Fruit fly (Drosophila melanogaster) whole organism, embryonic: Measurements from ENCODE around the gene dor.

Source experiments
- Awh ChIP-seq: fragments of 200-800 bp; sonication (Bioruptor generic); IDR thresholded peaks from 2 replicates; pipeline ENCODE4, ENCODE4 v1.3.6; 2022; ENCODE audit warnings: missing biosample characterization, missing genetic modification characterization
- Blimp-1 ChIP-seq: fragments of 200-800 bp; sonication (Bioruptor generic); optimal IDR thresholded peaks from 3 replicates; lab custom pipeline; 2018; ENCODE audit warnings: missing biosample characterization, missing genetic modification characterization, mild to moderate bottlenecking, moderate library complexity, missing genetic modification reagents
- CG10209 ChIP-seq: fragments of 200-800 bp; sonication (Bioruptor generic); optimal IDR thresholded peaks from 3 replicates; lab custom pipeline; 2017; ENCODE audit warnings: missing biosample characterization, mild to moderate bottlenecking, missing genetic modification characterization, missing genetic modification reagents
- CG10431 ChIP-seq: fragments of 200-800 bp; sonication (Bioruptor generic); optimal IDR thresholded peaks from 3 replicates; lab custom pipeline; 2018; ENCODE audit warnings: missing biosample characterization, mild to moderate bottlenecking, missing genetic modification characterization
- CG12659 ChIP-seq: fragments of 200-800 bp; sonication (Bioruptor generic); optimal IDR thresholded peaks from 3 replicates; lab custom pipeline; 2017; ENCODE audit warnings: mild to moderate bottlenecking, missing biosample characterization, missing genetic modification reagents, missing genetic modification characterization
- CG12942 ChIP-seq: fragments of 200-800 bp; sonication (Bioruptor generic); optimal IDR thresholded peaks from 3 replicates; lab custom pipeline; 2016; ENCODE audit warnings: missing biosample characterization, missing genetic modification characterization
- CG13287 ChIP-seq: fragments of 200-800 bp; sonication (Bioruptor generic); IDR thresholded peaks from 2 replicates; pipeline ENCODE4 v1.3.6; 2022; ENCODE audit warnings: missing biosample characterization, missing genetic modification characterization; ENCODE audit not compliant: partially characterized antibody
- CG13296 ChIP-seq: fragments of 200-800 bp; sonication (Bioruptor generic); optimal IDR thresholded peaks from 3 replicates; lab custom pipeline; 2018; ENCODE audit warnings: missing biosample characterization, mild to moderate bottlenecking, missing genetic modification characterization
- CG14667 ChIP-seq: fragments of 200-800 bp; sonication (Bioruptor generic); IDR thresholded peaks from 2 replicates; pipeline ENCODE4 v1.3.6; 2022; ENCODE audit warnings: missing biosample characterization, missing genetic modification characterization
- CG15514 ChIP-seq: fragments of 200-800 bp; sonication (Bioruptor generic); optimal IDR thresholded peaks from 3 replicates; lab custom pipeline; 2017; ENCODE audit warnings: missing biosample characterization, missing genetic modification characterization, mild to moderate bottlenecking, moderate library complexity, missing genetic modification reagents
- CG15696 ChIP-seq: fragments of 200-800 bp; sonication (Bioruptor generic); optimal IDR thresholded peaks from 2 replicates; lab custom pipeline; 2019; ENCODE audit warnings: missing biosample characterization, mild to moderate bottlenecking, missing genetic modification characterization, moderate library complexity
- CG16813 ChIP-seq: fragments of 200-800 bp; sonication (Bioruptor generic); IDR thresholded peaks from 3 replicates; pipeline ENCODE4 v1.3.6; 2022; ENCODE audit warnings: missing biosample characterization, missing genetic modification characterization; ENCODE audit not compliant: partially characterized antibody
- CG2116 ChIP-seq: fragments of 200-800 bp; sonication (Bioruptor generic); optimal IDR thresholded peaks from 3 replicates; lab custom pipeline; 2018; ENCODE audit warnings: missing biosample characterization, mild to moderate bottlenecking, missing genetic modification characterization
- CG2129 ChIP-seq: fragments of 200-800 bp; sonication (Bioruptor generic); IDR thresholded peaks from 2 replicates; pipeline ENCODE4 v1.3.6; 2022; ENCODE audit warnings: missing biosample characterization, missing genetic modification characterization; ENCODE audit not compliant: partially characterized antibody
- CG32767 ChIP-seq: fragments of 200-800 bp; sonication (Bioruptor generic); IDR thresholded peaks from 2 replicates; pipeline ENCODE4 v1.3.6; 2022; ENCODE audit warnings: missing biosample characterization, missing genetic modification characterization
- CG4328 ChIP-seq: fragments of 200-800 bp; sonication (Bioruptor generic); optimal IDR thresholded peaks from 3 replicates; lab custom pipeline; 2017; ENCODE audit warnings: missing biosample characterization, missing genetic modification reagents, missing genetic modification characterization
- CG4424 ChIP-seq: fragments of 200-800 bp; sonication (Bioruptor generic); optimal IDR thresholded peaks from 3 replicates; lab custom pipeline; 2016; ENCODE audit warnings: missing biosample characterization, missing genetic modification characterization
- CG4707 ChIP-seq: fragments of 200-800 bp; sonication (Bioruptor generic); optimal IDR thresholded peaks from 2 replicates; lab custom pipeline; 2018; ENCODE audit warnings: missing biosample characterization, mild to moderate bottlenecking, missing genetic modification characterization, moderate library complexity
- CG5180 ChIP-seq: fragments of 200-800 bp; sonication (Bioruptor generic); optimal IDR thresholded peaks from 3 replicates; lab custom pipeline; 2017; ENCODE audit warnings: missing biosample characterization, missing genetic modification characterization, mild to moderate bottlenecking, moderate library complexity, missing genetic modification reagents
- CG6765 ChIP-seq: fragments of 200-800 bp; sonication (Bioruptor generic); optimal IDR thresholded peaks from 3 replicates; lab custom pipeline; 2017; ENCODE audit warnings: missing biosample characterization, mild to moderate bottlenecking, missing genetic modification characterization
- CG7963 ChIP-seq: fragments of 200-800 bp; sonication (Bioruptor generic); IDR thresholded peaks from 3 replicates; pipeline ENCODE4 v1.3.6; 2022; ENCODE audit warnings: missing biosample characterization, missing genetic modification characterization; ENCODE audit not compliant: partially characterized antibody
- Chrac-16 ChIP-seq: fragments of 200-800 bp; sonication (Bioruptor generic); optimal IDR thresholded peaks from 3 replicates; lab custom pipeline; 2016; ENCODE audit warnings: missing biosample characterization, missing genetic modification characterization
- Dek ChIP-seq: fragments of 200-800 bp; sonication (Bioruptor generic); optimal IDR thresholded peaks from 3 replicates; lab custom pipeline; 2019; ENCODE audit warnings: missing biosample characterization, mild to moderate bottlenecking, missing genetic modification characterization, moderate library complexity
- Dll ChIP-seq: fragments of 200-800 bp; sonication (Bioruptor generic); IDR thresholded peaks from 4 replicates; pipeline ENCODE4 v1.3.6; 2022; ENCODE audit warnings: missing biosample characterization, missing genetic modification characterization; ENCODE audit not compliant: partially characterized antibody
- E2f2 ChIP-seq: fragments of 200-800 bp; sonication (Bioruptor generic); IDR thresholded peaks from 2 replicates; pipeline ENCODE4 v1.3.6; 2022; ENCODE audit warnings: missing biosample characterization, missing genetic modification characterization
- Ets65A ChIP-seq: fragments of 200-800 bp; sonication (Bioruptor generic); peaks from one replicate; lab custom pipeline; 2016; ENCODE audit warnings: missing biosample characterization, missing genetic modification characterization
- GATAe ChIP-seq: fragments of 200-800 bp; sonication (Bioruptor generic); conservative IDR thresholded peaks from 2 replicates; pipeline ENCODE4 v1.3.6; 2022; ENCODE audit warnings: missing biosample characterization, missing genetic modification characterization
- HLH4C ChIP-seq: fragments of 200-800 bp; sonication (Bioruptor generic); IDR thresholded peaks from 3 replicates; pipeline ENCODE4 v1.3.6; 2022; ENCODE audit warnings: missing biosample characterization, missing genetic modification characterization; ENCODE audit not compliant: partially characterized antibody
- MBD-R2 ChIP-seq: fragments of 200-800 bp; sonication (Bioruptor generic); IDR thresholded peaks from 2 replicates; pipeline ENCODE4 v1.3.6; 2022; ENCODE audit warnings: missing biosample characterization, missing genetic modification characterization
- Opbp ChIP-seq: fragments of 200-800 bp; sonication (Bioruptor generic); IDR thresholded peaks from 3 replicates; pipeline ENCODE4 v1.3.6; 2022; ENCODE audit warnings: missing biosample characterization, missing genetic modification characterization; ENCODE audit not compliant: partially characterized antibody
- crol ChIP-seq: fragments of 200-800 bp; sonication (Bioruptor generic); IDR thresholded peaks from 2 replicates; pipeline ENCODE4 v1.3.6; 2022; ENCODE audit warnings: missing biosample characterization, missing genetic modification characterization
- cwo ChIP-seq: fragments of 200-800 bp; sonication (Bioruptor generic); optimal IDR thresholded peaks from 3 replicates; lab custom pipeline; 2017; ENCODE audit warnings: missing biosample characterization, missing genetic modification characterization, mild to moderate bottlenecking, moderate library complexity, missing genetic modification reagents
- danr ChIP-seq: fragments of 200-800 bp; sonication (Bioruptor generic); IDR thresholded peaks from 2 replicates; pipeline ENCODE4 v1.3.6; 2022; ENCODE audit warnings: missing biosample characterization, missing genetic modification characterization
- ems ChIP-seq: fragments of 200-800 bp; sonication (Bioruptor generic); optimal IDR thresholded peaks from 3 replicates; lab custom pipeline; 2016; ENCODE audit warnings: missing biosample characterization, missing genetic modification characterization
- eve ChIP-seq, 2 experiments: fragments of >200 bp; optimal IDR thresholded peaks; 2 replicates each; lab custom pipeline; 2017; ENCODE audit warnings: missing biosample characterization in 2 of 2, missing genetic modification characterization in 2 of 2
- ewg ChIP-seq: fragments of 200-800 bp; sonication (Bioruptor generic); optimal IDR thresholded peaks from 3 replicates; lab custom pipeline; 2017; ENCODE audit warnings: mild to moderate bottlenecking, missing biosample characterization, missing genetic modification reagents, missing genetic modification characterization
- ftz-f1 ChIP-seq: fragments of 200-800 bp; sonication (Bioruptor generic); optimal IDR thresholded peaks from 2 replicates; lab custom pipeline; 2016; ENCODE audit warnings: missing biosample characterization, missing genetic modification characterization
- insv ChIP-seq, 2 experiments: fragments of 200-800 bp; sonication (Bioruptor generic); optimal IDR thresholded peaks; 3 replicates each; lab custom pipeline; 2016 to 2018; ENCODE audit warnings: missing biosample characterization in 2 of 2, missing genetic modification characterization in 2 of 2
- kni ChIP-seq: fragments of 200-800 bp; sonication (Bioruptor generic); optimal IDR thresholded peaks from 3 replicates; lab custom pipeline; 2017; ENCODE audit warnings: mild to moderate bottlenecking, missing biosample characterization, missing genetic modification reagents, missing genetic modification characterization
- nerfin-1 ChIP-seq: fragments of 200-800 bp; sonication (Bioruptor generic); optimal IDR thresholded peaks from 3 replicates; lab custom pipeline; 2019; ENCODE audit warnings: missing biosample characterization, mild to moderate bottlenecking, missing genetic modification characterization, moderate library complexity
- pzg ChIP-seq: fragments of 200-800 bp; sonication (Bioruptor generic); optimal IDR thresholded peaks from 3 replicates; lab custom pipeline; 2018; ENCODE audit warnings: missing biosample characterization, mild to moderate bottlenecking, missing genetic modification characterization, moderate library complexity
- sd ChIP-seq: fragments of 200-800 bp; sonication (Bioruptor generic); optimal IDR thresholded peaks from 3 replicates; lab custom pipeline; 2018; ENCODE audit warnings: missing biosample characterization, mild to moderate bottlenecking, missing genetic modification characterization, moderate library complexity
- sim ChIP-seq: fragments of 200-800 bp; sonication (Bioruptor generic); IDR thresholded peaks from 2 replicates; pipeline ENCODE4 v1.3.6; 2022; ENCODE audit warnings: missing biosample characterization, missing genetic modification characterization
- stc ChIP-seq: fragments of 200-800 bp; sonication (Bioruptor generic); IDR thresholded peaks from 2 replicates; pipeline ENCODE4 v1.3.6; 2022; ENCODE audit warnings: missing biosample characterization, missing genetic modification characterization
- unc-4 ChIP-seq: fragments of 200-800 bp; sonication (Bioruptor generic); IDR thresholded peaks from 2 replicates; pipeline ENCODE4 v1.3.6; 2022; ENCODE audit warnings: missing biosample characterization, missing genetic modification characterization; ENCODE audit not compliant: partially characterized antibody

The dor gene

DNA sequence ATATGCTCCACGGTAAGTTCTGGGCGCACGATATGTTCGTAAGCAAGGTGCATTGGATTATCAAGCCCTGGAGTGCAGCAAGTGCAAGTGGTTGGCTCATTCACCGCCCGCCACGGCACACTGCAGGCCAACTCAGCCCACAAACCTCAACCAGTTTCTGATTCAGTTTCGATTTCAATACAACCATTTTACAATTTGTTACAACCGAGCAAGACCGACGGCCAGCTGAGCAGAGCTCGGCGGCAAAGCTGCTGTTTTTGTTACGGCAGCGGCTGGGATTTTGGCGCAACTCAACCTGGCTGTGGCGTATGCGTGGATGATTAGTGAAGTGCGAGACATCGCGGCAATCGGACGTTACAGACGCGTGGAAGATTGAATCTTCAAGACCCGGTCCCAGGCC lies 21.5 kb downstream of the dor start, which contains the start of gene b6:
Gene b6, plus strand, starts transcription at position 320 of the 400 bp plus-strand sequence.
- TF ChIP-seq Chrac-16 (GFP tag; lab: Kevin White, UChicago) (no peak), CG5180 (GFP tag; lab: Kevin White, UChicago) (peak; percentile 88), Blimp-1 (GFP tag; lab: Kevin White, UChicago) (peak; percentile 57), CG4328 (GFP tag; lab: Kevin White, UChicago) (no peak), stc (GFP tag; lab: Robert Waterston, UW) (no peak)
- TF ChIP-seq, all 482 proteins: peak for 2

- no peak for TF ChIP-seq Awh (GFP tag; lab: Robert Waterston, UW)
- TF ChIP-seq ewg (GFP tag; lab: Kevin White, UChicago): peak; percentile 45
- TF ChIP-seq CG15514 (GFP tag; lab: Kevin White, UChicago): peak; percentile 95
Measured at dm6 chrX:1691475-1691874, 26.6 kb downstream of the dor start.

- TF ChIP-seq ewg (GFP tag; lab: Kevin White, UChicago) (peak; percentile 98), ftz-f1 (no peak), Opbp (GFP tag; lab: Robert Waterston, UW) (0 out of 3 replicates have a peak, but pooled peaks have one; percentile 28), CG7963 (GFP tag; lab: Robert Waterston, UW) (0 out of 3 replicates have a peak, but pooled peaks have one; percentile 26), unc-4 (GFP tag; lab: Robert Waterston, UW) (no peak), eve (GFP tag; optimal IDR thresholded peaks at IDR 0.05; lab: Kevin White, UChicago) (no peak), CG12942 (GFP tag; lab: Kevin White, UChicago) (no peak), CG15696 (tag; lab: Kevin White, UChicago) (no peak), CG32767 (GFP tag; lab: Robert Waterston, UW) (peak; percentile 23; the same call in 1 of the 2 replicates), Dek (tag; lab: Kevin White, UChicago) (no peak), Dll (GFP tag; lab: Robert Waterston, UW) (0 out of 4 replicates have a peak, but pooled peaks have one; percentile 14), crol (GFP tag; lab: Robert Waterston, UW) (no peak), CG4707 (GFP tag; lab: Kevin White, UChicago) (no peak), CG13287 (GFP tag; lab: Robert Waterston, UW) (peak; percentile 17; the same call in 1 of the 2 replicates), sd (tag; lab: Kevin White, UChicago) (peak; percentile 60), Ets65A (GFP tag; lab: Kevin White, UChicago) (peak; percentile 37), CG10431 (GFP tag; lab: Kevin White, UChicago) (no peak), nerfin-1 (tag; lab: Kevin White, UChicago) (peak; percentile 96), CG6765 (GFP tag; lab: Kevin White, UChicago) (no peak), CG10209 (no peak), HLH4C (GFP tag; lab: Robert Waterston, UW) (peak; percentile 23; the same call in 1 of the 3 replicates), CG16813 (GFP tag; lab: Robert Waterston, UW) (no peak), CG4424 (GFP tag; lab: Kevin White, UChicago) (no peak), CG2116 (GFP tag; lab: Kevin White, UChicago) (peak; percentile 65), CG14667 (GFP tag; lab: Robert Waterston, UW) (no peak), E2f2 (GFP tag; lab: Robert Waterston, UW) (peak; percentile 59; the same call in 1 of the 2 replicates), kni (no peak), CG2129 (GFP tag; lab: Robert Waterston, UW) (no peak), sim (GFP tag; lab: Robert Waterston, UW) (no peak), CG13296 (GFP tag; lab: Kevin White, UChicago) (no peak), cwo (GFP tag; lab: Kevin White, UChicago) (no peak), insv (GFP tag; optimal IDR thresholded peaks at IDR 0.05; lab: Kevin White, UChicago) (no peak), MBD-R2 (GFP tag; lab: Robert Waterston, UW) (0 out of 2 replicates have a peak, but pooled peaks have one; percentile 24), GATAe (GFP tag; lab: Robert Waterston, UW) (no peak), danr (GFP tag; lab: Robert Waterston, UW) (no peak), ems (no peak), CG12659 (no peak), pzg (GFP tag; lab: Kevin White, UChicago) (peak; percentile 58)
Measured at dm6 chrX:1692553-1692952, 27.7 kb downstream of the dor start, which contains the start of gene CG32809. CG32809 (minus strand) TSS chrX:1692768.
